Worm (Caenorhabditis elegans) whole organism, L4/young adult: ENCODE results near the gene ttbk-2.2.

Experiments used
- dao-5 ChIP-seq: sonication (generic microtip); optimal IDR thresholded peaks from 2 replicates; lab custom pipeline; 2016; ENCODE audit warnings: missing genotype, missing genetic modification characterization, moderate library complexity, missing compliant biosample characterization
- him-1 ChIP-seq: sonication (generic microtip); optimal IDR thresholded peaks from 2 replicates; lab custom pipeline; 2016; ENCODE audit warnings: missing genotype, missing genetic modification reagents, missing genetic modification characterization, missing compliant biosample characterization

ce11 chrIV:5031346-5031745, 35.4 kb downstream of the ttbk-2.2 start:
- TF ChIP-seq him-1: no peak
- no peak for TF ChIP-seq dao-5 (tag; lab: Kevin White, UChicago)
